Fruit fly (Drosophila melanogaster) whole organism, prepupa: ENCODE results near the gene pasi2.
A peak's percentile ranks its signal among the peaks of the same experiment; 100 is the strongest.

ENCODE experiments used
- Blimp-1 ChIP-seq: fragments of 200-800 bp; sonication (Bioruptor generic); optimal IDR thresholded peaks from 3 replicates; lab custom pipeline; 2017; ENCODE audit warnings: missing biosample characterization, missing genetic modification characterization, mild to moderate bottlenecking, moderate library complexity, missing genetic modification reagents
- CG11762 ChIP-seq: fragments of 200-800 bp; sonication (Bioruptor generic); optimal IDR thresholded peaks from 3 replicates; lab custom pipeline; 2016; ENCODE audit warnings: missing biosample characterization, missing genetic modification characterization; ENCODE audit not compliant: insufficient read depth
- CG11902 ChIP-seq: fragments of 200-800 bp; sonication (Bioruptor generic); optimal IDR thresholded peaks from 3 replicates; lab custom pipeline; 2016; ENCODE audit warnings: missing biosample characterization, missing genetic modification characterization
- CG15336 ChIP-seq: fragments of 200-800 bp; sonication (Bioruptor generic); IDR thresholded peaks from 2 replicates; pipeline ENCODE4 v1.3.6; 2022; ENCODE audit warnings: missing biosample characterization, missing genetic modification characterization
- CG1621 ChIP-seq: fragments of 200-800 bp; sonication (Bioruptor generic); optimal IDR thresholded peaks from 3 replicates; lab custom pipeline; 2018; ENCODE audit warnings: missing biosample characterization, mild to moderate bottlenecking, missing genetic modification characterization
- CG16779 ChIP-seq: fragments of 200-800 bp; sonication (Bioruptor generic); optimal IDR thresholded peaks from 3 replicates; lab custom pipeline; 2017; ENCODE audit warnings: missing biosample characterization, mild to moderate bottlenecking, missing genetic modification characterization
- CG3032 ChIP-seq: fragments of 200-800 bp; optimal IDR thresholded peaks from 2 replicates; lab custom pipeline; 2019; ENCODE audit warnings: missing biosample characterization, mild to moderate bottlenecking, missing genetic modification characterization, moderate library complexity
- CG31627 ChIP-seq: fragments of 200-800 bp; sonication (Bioruptor generic); optimal IDR thresholded peaks from 3 replicates; lab custom pipeline; 2016; ENCODE audit warnings: missing biosample characterization, missing genetic modification characterization
- CG3919 ChIP-seq: fragments of 200-800 bp; sonication (Bioruptor generic); optimal IDR thresholded peaks from 3 replicates; lab custom pipeline; 2016; ENCODE audit warnings: missing biosample characterization, missing genetic modification characterization
- CG6163 ChIP-seq: fragments of 200-800 bp; sonication (Bioruptor generic); IDR thresholded peaks from 3 replicates; pipeline ENCODE4 v1.3.6; 2022; ENCODE audit warnings: missing biosample characterization, missing genetic modification characterization
- CG6276 ChIP-seq: fragments of 200-800 bp; sonication (Bioruptor generic); optimal IDR thresholded peaks from 2 replicates; lab custom pipeline; 2017; ENCODE audit warnings: missing biosample characterization, mild to moderate bottlenecking, missing genetic modification characterization
- CG6792 ChIP-seq: fragments of 200-800 bp; sonication (Bioruptor generic); optimal IDR thresholded peaks from 3 replicates; lab custom pipeline; 2016; ENCODE audit warnings: missing biosample characterization, missing genetic modification characterization
- CG6808 ChIP-seq: fragments of 200-800 bp; sonication (Bioruptor generic); optimal IDR thresholded peaks from 3 replicates; lab custom pipeline; 2017; ENCODE audit warnings: missing biosample characterization, missing genetic modification characterization, mild to moderate bottlenecking, moderate library complexity, missing genetic modification reagents
- CG6854 ChIP-seq: fragments of 200-800 bp; sonication (Bioruptor generic); optimal IDR thresholded peaks from 2 replicates; lab custom pipeline; 2017; ENCODE audit warnings: missing biosample characterization, mild to moderate bottlenecking, missing genetic modification characterization
- CG7368 ChIP-seq: fragments of 200-800 bp; sonication (Bioruptor generic); optimal IDR thresholded peaks from 3 replicates; lab custom pipeline; 2016; ENCODE audit warnings: missing biosample characterization, missing genetic modification characterization
- CG8119 ChIP-seq: fragments of 200-800 bp; sonication (Bioruptor generic); IDR thresholded peaks from 3 replicates; pipeline ENCODE4 v1.3.6; 2022; ENCODE audit warnings: missing biosample characterization, missing genetic modification characterization
- CG8319 ChIP-seq: fragments of 200-800 bp; sonication (Bioruptor generic); optimal IDR thresholded peaks from 3 replicates; lab custom pipeline; 2016; ENCODE audit warnings: missing biosample characterization, missing genetic modification characterization
- CG8632 ChIP-seq: fragments of 200-800 bp; sonication (Bioruptor generic); optimal IDR thresholded peaks from 3 replicates; lab custom pipeline; 2016; ENCODE audit warnings: missing biosample characterization, missing genetic modification characterization
- CG9139 ChIP-seq: fragments of 200-800 bp; sonication (Bioruptor generic); optimal IDR thresholded peaks from 3 replicates; lab custom pipeline; 2017; ENCODE audit warnings: missing biosample characterization, mild to moderate bottlenecking, missing genetic modification characterization
- Eip78C ChIP-seq: fragments of 200-800 bp; sonication (Bioruptor generic); peaks from one replicate; lab custom pipeline; 2016; ENCODE audit warnings: missing biosample characterization, missing genetic modification characterization
- Eip93F ChIP-seq: fragments of 200-800 bp; sonication (Bioruptor generic); optimal IDR thresholded peaks from 2 replicates; lab custom pipeline; 2016; ENCODE audit warnings: missing biosample characterization, mild to moderate bottlenecking, missing genetic modification characterization
- Ets21C ChIP-seq: fragments of 200-800 bp; sonication (Bioruptor generic); optimal IDR thresholded peaks from 3 replicates; lab custom pipeline; 2016; ENCODE audit warnings: missing biosample characterization, missing genetic modification characterization
- Gug ChIP-seq: fragments of 200-800 bp; sonication (Bioruptor generic); IDR thresholded peaks from 2 replicates; pipeline ENCODE4 v1.3.6; 2022; ENCODE audit warnings: missing biosample characterization, missing genetic modification characterization
- Hr39 ChIP-seq: fragments of 200-800 bp; sonication (Bioruptor generic); optimal IDR thresholded peaks from 2 replicates; lab custom pipeline; 2016; ENCODE audit warnings: missing biosample characterization, missing genetic modification characterization
- Hr4 ChIP-seq: fragments of 200-800 bp; sonication (Bioruptor generic); optimal IDR thresholded peaks from 3 replicates; lab custom pipeline; 2016; ENCODE audit warnings: missing biosample characterization, missing genetic modification characterization
- Met ChIP-seq: fragments of 200-800 bp; sonication (Bioruptor generic); optimal IDR thresholded peaks from 3 replicates; lab custom pipeline; 2016; ENCODE audit warnings: missing biosample characterization, missing genetic modification characterization
- OdsH ChIP-seq: fragments of 200-800 bp; sonication (Bioruptor generic); optimal IDR thresholded peaks from 3 replicates; lab custom pipeline; 2016; ENCODE audit warnings: missing biosample characterization, missing genetic modification characterization
- Smox ChIP-seq: fragments of 200-800 bp; sonication (Bioruptor generic); optimal IDR thresholded peaks from 3 replicates; lab custom pipeline; 2016; ENCODE audit warnings: missing biosample characterization, missing genetic modification characterization
- Sox102F ChIP-seq: fragments of 200-800 bp; sonication (Bioruptor generic); optimal IDR thresholded peaks from 2 replicates; lab custom pipeline; 2016; ENCODE audit warnings: missing biosample characterization, mild to moderate bottlenecking, missing genetic modification characterization
- Sox14 ChIP-seq: fragments of 200-800 bp; sonication (Bioruptor generic); optimal IDR thresholded peaks from 3 replicates; lab custom pipeline; 2016; ENCODE audit warnings: missing biosample characterization, missing genetic modification characterization
- acj6 ChIP-seq: fragments of 200-800 bp; sonication (Bioruptor generic); optimal IDR thresholded peaks from 3 replicates; lab custom pipeline; 2016; ENCODE audit warnings: missing biosample characterization, missing genetic modification characterization
- cyc ChIP-seq: fragments of 200-800 bp; sonication (Bioruptor generic); optimal IDR thresholded peaks from 3 replicates; lab custom pipeline; 2016; ENCODE audit warnings: missing biosample characterization, missing genetic modification characterization
- dsx ChIP-seq: fragments of 200-800 bp; optimal IDR thresholded peaks from 3 replicates; lab custom pipeline; 2019; ENCODE audit warnings: missing biosample characterization, mild to moderate bottlenecking, missing genetic modification characterization, moderate library complexity; ENCODE audit not compliant: poor library complexity, severe bottlenecking
- eg ChIP-seq: fragments of 200-800 bp; sonication (Bioruptor generic); IDR thresholded peaks from 3 replicates; pipeline ENCODE4 v1.3.6; 2022; ENCODE audit warnings: missing biosample characterization, missing genetic modification characterization
- esn ChIP-seq: fragments of 200-800 bp; sonication (Bioruptor generic); optimal IDR thresholded peaks from 2 replicates; lab custom pipeline; 2016; ENCODE audit warnings: missing biosample characterization, mild to moderate bottlenecking, missing genetic modification characterization, moderate library complexity
- fd59A ChIP-seq: fragments of 200-800 bp; sonication (Bioruptor generic); optimal IDR thresholded peaks from 2 replicates; lab custom pipeline; 2017; ENCODE audit warnings: missing biosample characterization, mild to moderate bottlenecking, missing genetic modification characterization, missing genetic modification reagents
- fd85E ChIP-seq: fragments of 200-800 bp; sonication (Bioruptor generic); optimal IDR thresholded peaks from 3 replicates; lab custom pipeline; 2016; ENCODE audit warnings: missing biosample characterization, missing genetic modification characterization
- fkh ChIP-seq: fragments of 200-800 bp; sonication (Bioruptor generic); optimal IDR thresholded peaks from 3 replicates; lab custom pipeline; 2017; ENCODE audit warnings: missing biosample characterization, mild to moderate bottlenecking, missing genetic modification characterization, moderate library complexity
- net ChIP-seq: fragments of 200-800 bp; sonication (Bioruptor generic); optimal IDR thresholded peaks from 3 replicates; lab custom pipeline; 2016; ENCODE audit warnings: missing biosample characterization, missing genetic modification characterization
- pdm3 ChIP-seq: fragments of 200-800 bp; sonication (Bioruptor generic); optimal IDR thresholded peaks from 3 replicates; lab custom pipeline; 2016; ENCODE audit warnings: missing biosample characterization, missing genetic modification characterization
- salr ChIP-seq, 2 experiments: fragments of 200-800 bp; sonication (Bioruptor generic); optimal IDR thresholded peaks; 3 replicates each; lab custom pipeline; 2016 to 2018; ENCODE audit warnings: missing biosample characterization in 2 of 2, missing genetic modification characterization in 2 of 2, mild to moderate bottlenecking in 1 of 2
- topi ChIP-seq: fragments of 200-800 bp; sonication (Bioruptor generic); optimal IDR thresholded peaks from 3 replicates; lab custom pipeline; 2016; ENCODE audit warnings: missing biosample characterization, missing genetic modification characterization

pasi2 gene

DNA sequence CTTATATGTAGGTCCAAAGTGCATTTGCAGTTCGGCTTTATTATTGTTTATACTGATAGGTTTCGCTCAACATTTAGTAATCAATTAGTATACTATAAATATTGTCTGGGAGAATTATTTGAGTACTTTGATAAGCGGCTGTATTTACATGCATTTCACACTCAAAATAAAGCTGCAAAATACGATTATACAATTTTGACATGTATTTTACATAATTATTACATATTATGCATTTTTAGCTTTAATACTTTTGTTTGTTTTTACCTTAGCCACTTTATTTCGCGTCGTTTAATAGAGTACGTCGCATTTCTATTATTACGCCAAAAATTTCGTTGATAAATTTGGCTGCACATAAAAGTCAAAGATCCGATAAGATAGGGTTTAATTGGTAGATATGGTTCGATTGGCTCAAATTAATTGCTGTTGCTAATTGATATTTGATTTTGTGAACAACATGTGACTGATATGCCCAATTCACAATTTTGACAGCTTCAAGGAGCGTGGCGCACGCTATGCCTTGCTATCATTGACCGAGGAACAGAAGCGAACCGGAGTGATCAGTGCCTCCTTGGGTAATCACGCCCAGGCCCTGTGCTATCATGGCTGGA, 31.0 kb downstream of the pasi2 start (continued):
- no peak for TF ChIP-seq CG16779 (tag; lab: Kevin White, UChicago)
- TF ChIP-seq, all 60 proteins: peak for 4

dm6 chr3R:9370413-9370812, 35.4 kb downstream of the pasi2 start:
- TF ChIP-seq CG8119 (GFP tag; lab: Robert Waterston, UW) = peak; percentile 58; the same call in 2 of the 3 replicates
- no peak for TF ChIP-seq CG1621 (tag; lab: Kevin White, UChicago)
- no peak for TF ChIP-seq CG6792
- peak; percentile 50 for TF ChIP-seq Hr4 (GFP tag; lab: Kevin White, UChicago)
- TF ChIP-seq dsx = no peak
- no peak; the same call in 1 of the 3 replicates for TF ChIP-seq eg (GFP tag; lab: Robert Waterston, UW)
- TF ChIP-seq CG6163 = no peak
- no peak for TF ChIP-seq CG7368 (GFP tag; lab: Kevin White, UChicago)
- TF ChIP-seq CG6854 (GFP tag; lab: Kevin White, UChicago) = no peak
- TF ChIP-seq OdsH (GFP tag; lab: Kevin White, UChicago) = no peak
- no peak for TF ChIP-seq Eip93F
- TF ChIP-seq CG8632 (GFP tag; lab: Kevin White, UChicago) = no peak
- TF ChIP-seq Blimp-1 (GFP tag; lab: Kevin White, UChicago) = no peak
- TF ChIP-seq CG11762 (GFP tag; lab: Kevin White, UChicago) = no peak
- TF ChIP-seq esn (GFP tag; lab: Kevin White, UChicago) = no peak
- peak; percentile 11 for TF ChIP-seq net (GFP tag; lab: Kevin White, UChicago)
- TF ChIP-seq CG3919 (GFP tag; lab: Kevin White, UChicago) = peak; percentile 5
- no peak for TF ChIP-seq acj6 (GFP tag; lab: Kevin White, UChicago)
- peak; percentile 13 for TF ChIP-seq CG31627 (GFP tag; lab: Kevin White, UChicago)
- no peak for TF ChIP-seq CG9139 (GFP tag; lab: Kevin White, UChicago)
- TF ChIP-seq Eip78C = peak; percentile 71
- TF ChIP-seq pdm3 = no peak
- peak; percentile 30 for TF ChIP-seq Met
- TF ChIP-seq Sox14 (GFP tag; lab: Kevin White, UChicago) = no peak
- no peak for TF ChIP-seq Sox102F (GFP tag; lab: Kevin White, UChicago)
- no peak for TF ChIP-seq CG16779 (tag; lab: Kevin White, UChicago)
- peak; percentile 36 for TF ChIP-seq CG6276 (GFP tag; lab: Kevin White, UChicago)
- peak; percentile 21 for TF ChIP-seq cyc (GFP tag; lab: Kevin White, UChicago)
- TF ChIP-seq CG11902 = no peak
- no peak for TF ChIP-seq salr (GFP tag; optimal IDR thresholded peaks at IDR 0.05; lab: Kevin White, UChicago)
- TF ChIP-seq CG3032 (tag; lab: Kevin White, UChicago) = no peak
- no peak for TF ChIP-seq CG8319 (GFP tag; lab: Kevin White, UChicago)
- no peak for TF ChIP-seq Ets21C (GFP tag; lab: Kevin White, UChicago)
- no peak for TF ChIP-seq fd85E (GFP tag; lab: Kevin White, UChicago)
- TF ChIP-seq CG6808 (GFP tag; lab: Kevin White, UChicago) = no peak
- TF ChIP-seq fd59A (GFP tag; lab: Kevin White, UChicago) = no peak
- no peak for TF ChIP-seq fkh
- peak; percentile 53; the same call in 1 of the 2 replicates for TF ChIP-seq CG15336 (GFP tag; lab: Robert Waterston, UW)
- TF ChIP-seq Gug (GFP tag; lab: Robert Waterston, UW) = no peak
- TF ChIP-seq topi = peak; percentile 7
- peak; percentile 29 for TF ChIP-seq Hr39 (GFP tag; lab: Kevin White, UChicago)
- TF ChIP-seq Smox (GFP tag; lab: Kevin White, UChicago) = no peak
